Fruit fly (Drosophila melanogaster): Measurements from ENCODE around the gene MED14.

Gene MED14

dm6 chr3L:622357-622834 lies 29.4 kb downstream of the MED14 start:
- peak; percentile 82 for TF ChIP-seq Sp1 (GFP tag; optimal IDR thresholded peaks at IDR 0.05)
- TF ChIP-seq OdsH (GFP tag; optimal IDR thresholded peaks at IDR 0.05), result peak; percentile 71
- TF ChIP-seq rgr (GFP tag; optimal IDR thresholded peaks at IDR 0.05), result peak; percentile 72
- peak; percentile 54 for TF ChIP-seq Hnf4 (GFP tag; optimal IDR thresholded peaks at IDR 0.05)
- TF ChIP-seq psq (GFP tag; optimal IDR thresholded peaks at IDR 0.05), result no peak
- peak; percentile 15 for TF ChIP-seq sage (GFP tag; optimal IDR thresholded peaks at IDR 0.05)
- peak in 1 of 2 experiments; percentile 75 for TF ChIP-seq foxo (GFP tag; optimal IDR thresholded peaks at IDR 0.05)
- TF ChIP-seq h (GFP tag; optimal IDR thresholded peaks at IDR 0.05), result peak; percentile 52
- TF ChIP-seq Hr83 (GFP tag; optimal IDR thresholded peaks at IDR 0.05; ENCODE audit: poor library complexity, severe bottlenecking), result no peak
- TF ChIP-seq sv (GFP tag; optimal IDR thresholded peaks at IDR 0.05), result peak; percentile 0
- TF ChIP-seq dmrt93B (GFP tag; optimal IDR thresholded peaks at IDR 0.05), result peak; percentile 52
- peak; percentile 13 for TF ChIP-seq tai (GFP tag; optimal IDR thresholded peaks at IDR 0.05)
- TF ChIP-seq Mio (GFP tag; optimal IDR thresholded peaks at IDR 0.05), result no peak
- peak; percentile 37 for TF ChIP-seq CG32264 (GFP tag; optimal IDR thresholded peaks at IDR 0.05)
- TF ChIP-seq jim (GFP tag; optimal IDR thresholded peaks at IDR 0.05), result no peak
- peak; percentile 59 for TF ChIP-seq br (GFP tag; optimal IDR thresholded peaks at IDR 0.05)
- no peak for TF ChIP-seq CrebA (GFP tag; optimal IDR thresholded peaks at IDR 0.05; ENCODE audit: borderline replicate concordance)
- TF ChIP-seq fru (GFP tag; optimal IDR thresholded peaks at IDR 0.05), result peak; percentile 65
- TF ChIP-seq HLH106 (tag; optimal IDR thresholded peaks at IDR 0.05), result peak; percentile 75
- TF ChIP-seq CG9705 (GFP tag; optimal IDR thresholded peaks at IDR 0.05), result peak; percentile 39
- TF ChIP-seq ey (GFP tag; optimal IDR thresholded peaks at IDR 0.05), result peak; percentile 70

DNA sequence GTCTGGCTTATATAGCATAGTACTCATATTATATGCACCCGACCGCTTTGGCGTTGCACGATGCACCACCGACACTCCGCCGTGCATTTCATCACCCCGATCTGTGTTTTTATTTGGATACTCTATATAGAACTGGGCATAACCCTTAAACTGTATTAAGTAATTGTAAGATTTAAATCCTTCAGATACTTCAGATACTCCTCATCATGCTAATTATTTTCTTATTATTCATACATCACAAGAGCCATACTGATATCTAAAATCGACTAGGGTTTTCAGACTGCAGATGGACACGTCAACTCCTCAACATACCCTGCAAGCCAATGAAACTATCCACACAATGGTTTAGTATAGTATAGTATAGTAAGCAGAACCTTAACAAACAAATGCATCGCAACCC lies 30.5 kb downstream of the MED14 start:
- TF ChIP-seq Dfd (GFP tag; optimal IDR thresholded peaks at IDR 0.05) (no peak), HLH106 (tag; optimal IDR thresholded peaks at IDR 0.05) (peak; percentile 3), Hr83 (GFP tag; optimal IDR thresholded peaks at IDR 0.05; ENCODE audit: poor library complexity, severe bottlenecking) (no peak), foxo (GFP tag; optimal IDR thresholded peaks at IDR 0.05) (peak in 1 of 2 experiments; percentile 13), h (GFP tag; optimal IDR thresholded peaks at IDR 0.05) (peak; percentile 7), GATAd (GFP tag; optimal IDR thresholded peaks at IDR 0.05) (no peak), ey (GFP tag; optimal IDR thresholded peaks at IDR 0.05) (peak; percentile 12)

DNA sequence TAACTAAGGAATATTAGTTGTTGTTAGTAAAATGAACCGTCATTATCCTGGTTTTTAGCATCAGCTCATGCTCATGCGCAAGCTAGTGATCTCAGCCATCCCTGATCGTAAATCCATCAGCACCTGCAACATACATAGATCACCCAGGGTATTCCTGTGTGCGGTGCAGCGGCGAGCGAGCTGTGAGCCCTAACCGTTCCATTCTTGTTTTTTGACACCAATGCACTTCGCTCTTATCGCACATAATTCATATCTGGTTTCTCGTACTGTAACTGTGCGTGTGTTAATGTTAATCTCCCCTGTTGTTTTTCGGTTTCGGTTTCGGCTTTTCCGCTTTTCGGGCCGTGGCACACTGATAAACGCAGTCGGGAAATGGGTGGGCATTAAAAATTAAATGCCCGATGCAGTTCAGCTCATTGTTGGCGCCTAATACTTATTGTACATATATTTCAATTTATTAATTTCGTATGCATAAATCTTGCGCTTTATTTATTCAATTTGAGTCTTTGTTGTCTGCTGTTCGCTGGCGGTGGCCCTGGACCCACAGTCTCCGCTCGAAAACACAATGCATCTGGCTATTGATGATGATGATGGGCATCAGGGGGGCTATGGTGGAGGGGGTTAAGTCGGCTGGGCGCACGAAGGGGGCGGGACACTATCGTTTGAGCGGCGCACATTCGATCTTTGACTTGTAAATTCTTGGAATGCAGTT lies 31.3 kb downstream of the MED14 start:
- no peak for TF ChIP-seq Jra (GFP tag; optimal IDR thresholded peaks at IDR 0.05)
- TF ChIP-seq pan (optimal IDR thresholded peaks at IDR 0.05), result no peak
- no peak for TF ChIP-seq CG32264 (GFP tag; optimal IDR thresholded peaks at IDR 0.05)
- no peak for TF ChIP-seq dl (GFP tag; optimal IDR thresholded peaks at IDR 0.05; ENCODE audit: insufficient read depth in 1 of 2, partially characterized antibody in 2 of 2)
- no peak for TF ChIP-seq Dif (GFP tag; optimal IDR thresholded peaks at IDR 0.05; ENCODE audit: partially characterized antibody)
- no peak for TF ChIP-seq Hnf4 (GFP tag; optimal IDR thresholded peaks at IDR 0.05)
- no peak for TF ChIP-seq sage (GFP tag; optimal IDR thresholded peaks at IDR 0.05)
- no peak for TF ChIP-seq OdsH (GFP tag; optimal IDR thresholded peaks at IDR 0.05)
- no peak for TF ChIP-seq Mio (GFP tag; optimal IDR thresholded peaks at IDR 0.05)
- TF ChIP-seq N (GFP tag; optimal IDR thresholded peaks at IDR 0.05), result no peak
- TF ChIP-seq h (GFP tag; optimal IDR thresholded peaks at IDR 0.05), result no peak
- no peak for TF ChIP-seq brk (GFP tag; optimal IDR thresholded peaks at IDR 0.05)
- TF ChIP-seq Vsx2 (GFP tag; optimal IDR thresholded peaks at IDR 0.05; ENCODE audit: partially characterized antibody), result no peak
- TF ChIP-seq jim (GFP tag; optimal IDR thresholded peaks at IDR 0.05), result no peak
- TF ChIP-seq dsf (GFP tag; optimal IDR thresholded peaks at IDR 0.05; ENCODE audit: borderline replicate concordance), result no peak
- TF ChIP-seq Rel (GFP tag; optimal IDR thresholded peaks at IDR 0.05), result no peak
- TF ChIP-seq Rel (tag; optimal IDR thresholded peaks at IDR 0.05), result no peak
- no peak for TF ChIP-seq tai (GFP tag; optimal IDR thresholded peaks at IDR 0.05)
- TF ChIP-seq Dfd (GFP tag; optimal IDR thresholded peaks at IDR 0.05), result no peak
- TF ChIP-seq HLH106 (tag; optimal IDR thresholded peaks at IDR 0.05), result no peak
- no peak for TF ChIP-seq woc (GFP tag; optimal IDR thresholded peaks at IDR 0.05)
